Worm (Caenorhabditis elegans): ENCODE data around the gene srz-78.
A peak's percentile ranks its signal among the peaks of the same experiment; 100 is the strongest.

The srz-78 gene

DNA sequence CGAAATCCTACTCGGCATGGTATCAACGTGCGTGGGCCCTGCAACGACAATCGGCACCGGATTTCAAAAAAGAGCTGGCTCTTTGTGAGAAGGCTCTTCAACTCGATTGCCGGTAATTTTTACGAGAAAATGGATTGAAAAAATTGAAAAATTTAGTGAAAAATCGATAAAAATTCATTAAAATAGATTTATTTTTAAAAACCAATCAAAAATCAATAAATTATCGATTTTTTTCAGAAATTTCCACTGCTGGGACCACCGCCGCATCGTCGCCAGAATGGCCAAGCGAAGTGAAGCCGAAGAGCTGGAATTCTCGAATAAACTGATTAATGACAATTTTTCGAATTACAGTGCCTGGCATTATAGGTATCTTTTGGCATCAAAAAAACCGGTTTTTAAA, 36.3 kb downstream of the srz-78 start:
- no peak for TF ChIP-seq Y95B8A.8 (GFP tag; IDR thresholded peaks at IDR 0.05)
- TF ChIP-seq B0035.1 (tag; optimal IDR thresholded peaks at IDR 0.05): no peak
- TF ChIP-seq bed-2 (GFP tag; IDR thresholded peaks at IDR 0.05): no peak
- no peak for TF ChIP-seq lin-35 (GFP tag; optimal IDR thresholded peaks at IDR 0.05)
- TF ChIP-seq chd-7 (tag; optimal IDR thresholded peaks at IDR 0.05): no peak
- no peak for TF ChIP-seq F57A8.1 (GFP tag; optimal IDR thresholded peaks at IDR 0.05)

DNA sequence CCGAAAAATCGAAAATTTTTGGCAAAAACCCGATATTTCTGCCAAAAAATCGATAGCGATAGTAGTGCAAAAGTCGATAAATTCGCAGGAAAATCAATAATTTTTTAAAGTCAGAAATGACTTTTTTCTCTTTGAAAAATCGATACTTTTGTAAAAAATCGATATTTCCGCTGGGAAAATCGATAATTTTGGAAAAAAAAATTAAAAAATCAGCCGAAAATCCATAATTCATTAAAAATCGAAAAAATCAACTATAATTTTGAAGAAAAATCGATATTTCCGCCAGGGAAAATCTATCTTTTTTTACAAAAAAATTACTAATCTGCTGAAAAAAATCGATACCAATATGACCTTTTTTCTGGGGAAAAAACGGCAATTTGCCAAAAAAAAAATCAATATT, 40.0 kb downstream of the srz-78 start:
- TF ChIP-seq akir-1 (GFP tag; optimal IDR thresholded peaks at IDR 0.05): no peak
- TF ChIP-seq efl-1 (GFP tag; optimal IDR thresholded peaks at IDR 0.05): no peak
- no peak for TF ChIP-seq Y79H2A.3 (GFP tag; conservative IDR thresholded peaks at IDR 0.05)
- TF ChIP-seq F10E7.11 (tag; optimal IDR thresholded peaks at IDR 0.05): no peak

DNA sequence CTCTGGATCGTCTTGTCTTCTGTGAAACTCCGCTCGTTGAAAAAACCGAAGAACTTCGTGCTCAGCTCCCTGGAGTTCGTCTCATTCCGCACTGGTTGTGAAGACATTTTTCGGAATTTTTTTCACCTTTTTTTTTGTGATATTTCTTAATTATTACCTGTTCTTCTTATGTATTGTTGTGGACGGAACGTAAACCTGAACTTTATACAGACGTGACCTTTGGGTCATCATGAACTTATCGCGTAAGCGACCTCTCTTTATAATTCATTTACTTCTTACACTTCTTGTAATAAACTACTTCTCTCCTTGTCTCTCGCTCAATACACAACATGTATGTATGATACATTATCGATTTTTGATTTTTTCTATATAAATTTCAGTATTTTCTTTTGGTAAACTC, 40.6 kb downstream of the srz-78 start, which contains the start of gene M57.1:
TSS of gene M57.1 (plus strand) at position 301 of the 400 bp plus-strand sequence.
- TF ChIP-seq dox-1 (GFP tag; IDR thresholded peaks at IDR 0.05) (no peak), B0035.1 (tag; optimal IDR thresholded peaks at IDR 0.05) (no peak), F55B11.4 (tag; optimal IDR thresholded peaks at IDR 0.05; ENCODE audit: borderline replicate concordance, insufficient read depth) (no peak), rpc-1 (optimal IDR thresholded peaks at IDR 0.05) (no peak), rpc-1 (tag; optimal IDR thresholded peaks at IDR 0.05) (no peak), ztf-28 (GFP tag; IDR thresholded peaks at IDR 0.05) (no peak), snpc-1.3 (tag; optimal IDR thresholded peaks at IDR 0.05; ENCODE audit: insufficient read depth) (no peak), aptf-3 (GFP tag; IDR thresholded peaks at IDR 0.05) (no peak), ztf-3 (GFP tag; optimal IDR thresholded peaks at IDR 0.05) (no peak), B0261.1 (tag; optimal IDR thresholded peaks at IDR 0.05) (no peak), snpc-3.4 (tag; optimal IDR thresholded peaks at IDR 0.05) (no peak), somi-1 (GFP tag; optimal IDR thresholded peaks at IDR 0.05) (no peak), attf-6 (GFP tag; IDR thresholded peaks at IDR 0.05) (no peak), athp-1 (tag; optimal IDR thresholded peaks at IDR 0.05) (no peak), ceh-79 (tag; optimal IDR thresholded peaks at IDR 0.05) (no peak), ceh-40 (GFP tag; IDR thresholded peaks at IDR 0.05) (no peak), B0019.2 (GFP tag; conservative IDR thresholded peaks at IDR 0.05) (no peak), ets-4 (GFP tag; optimal IDR thresholded peaks at IDR 0.05) (no peak), egrh-3 (GFP tag; IDR thresholded peaks at IDR 0.05) (no peak), die-1 (tag; optimal IDR thresholded peaks at IDR 0.05) (no peak), tlf-1 (GFP tag; optimal IDR thresholded peaks at IDR 0.05) (no peak)

ce11 chrIV:3532989-3533388, 41.4 kb downstream of the srz-78 start:
- no peak for TF ChIP-seq sptf-2 (GFP tag; optimal IDR thresholded peaks at IDR 0.05)
- TF ChIP-seq hmg-1.2 (GFP tag; IDR thresholded peaks at IDR 0.05): peak; percentile 49; the same call in 1 of the 2 replicates

DNA sequence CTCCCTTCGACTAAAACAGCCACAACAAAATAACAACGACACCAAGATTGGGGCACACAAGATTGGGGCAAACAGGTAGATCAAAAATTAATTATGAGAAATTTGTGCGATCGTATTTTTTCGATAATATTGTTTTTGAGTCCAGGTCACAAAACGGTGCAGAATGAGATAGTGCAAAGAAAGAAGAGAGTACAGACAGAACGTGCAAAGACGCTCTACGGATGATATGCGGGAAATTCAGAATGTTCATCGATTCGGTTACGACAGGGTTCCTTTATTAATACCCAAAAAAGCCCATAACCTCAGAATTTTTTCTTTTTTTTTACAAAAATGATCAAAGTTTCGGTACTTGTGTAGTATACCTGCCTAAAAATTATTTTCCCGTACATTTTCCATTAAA, 47.7 kb downstream of the srz-78 start:
- TF ChIP-seq attf-3 (GFP tag; conservative IDR thresholded peaks at IDR 0.05): no peak
- TF ChIP-seq lin-40 (tag; optimal IDR thresholded peaks at IDR 0.05): no peak
- 0 out of 2 replicates have a peak, but pooled peaks have one; percentile 28 for TF ChIP-seq madf-8 (GFP tag; conservative IDR thresholded peaks at IDR 0.05)
- peak; percentile 31; the same call in 1 of the 2 replicates for TF ChIP-seq mcd-1 (GFP tag; IDR thresholded peaks at IDR 0.05)
- TF ChIP-seq efl-1 (GFP tag; optimal IDR thresholded peaks at IDR 0.05): peak; percentile 45
- peak; percentile 71; the same call in 1 of the 2 replicates for TF ChIP-seq hmg-1.2 (GFP tag; IDR thresholded peaks at IDR 0.05)
- peak; percentile 68 for TF ChIP-seq madf-6 (GFP tag; IDR thresholded peaks at IDR 0.05)

All from whole organism, young adult.